Fruit fly (Drosophila melanogaster): ENCODE data around the gene kug.

The kug gene

DNA sequence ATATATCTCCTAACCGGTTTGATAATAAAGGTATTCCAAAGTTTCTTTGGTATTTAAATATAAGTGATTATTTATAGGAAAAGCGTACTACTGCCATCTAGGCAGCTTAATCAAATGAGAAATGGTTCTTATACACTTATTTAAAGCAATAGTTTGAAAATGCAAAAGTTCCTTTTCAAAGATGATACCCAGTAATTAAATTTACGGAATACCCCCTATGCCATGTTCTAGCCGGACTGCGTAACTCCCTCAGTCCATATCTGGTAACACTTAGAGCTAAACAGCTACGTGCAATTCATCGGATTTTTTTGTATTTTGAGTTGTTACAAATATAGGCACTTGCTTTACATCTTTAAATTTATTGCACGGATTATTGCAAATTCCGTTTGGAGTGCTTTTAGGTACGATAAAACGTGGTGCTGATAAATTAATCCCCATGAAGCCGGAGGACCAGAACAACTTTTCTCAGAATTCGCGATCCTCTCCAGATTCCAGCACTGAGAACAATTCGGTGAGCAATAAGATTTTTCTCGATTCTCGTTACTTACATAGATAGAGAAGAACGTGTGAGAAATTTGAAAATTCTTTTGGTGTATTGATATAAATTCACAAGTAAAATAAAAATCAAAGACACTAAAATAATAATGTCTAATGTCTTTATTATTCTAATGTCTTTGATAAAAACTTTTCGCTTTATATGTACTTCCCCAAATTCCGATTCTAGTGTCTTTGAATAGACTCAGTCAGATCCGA, 2.4 kb upstream of the kug start, which contains the start of gene CG7668 (continued):
- TF ChIP-seq CrebA (GFP tag; optimal IDR thresholded peaks at IDR 0.05; ENCODE audit: borderline replicate concordance) = peak; percentile 63
- TF ChIP-seq Hr78 (GFP tag; optimal IDR thresholded peaks at IDR 0.05) = no peak
- TF ChIP-seq h (GFP tag; optimal IDR thresholded peaks at IDR 0.05) = peak; percentile 93
- TF ChIP-seq psq (GFP tag; optimal IDR thresholded peaks at IDR 0.05) = peak; percentile 81
- peak; percentile 40 for TF ChIP-seq Rel (GFP tag; optimal IDR thresholded peaks at IDR 0.05)
- peak; percentile 80 for TF ChIP-seq Rel (tag; optimal IDR thresholded peaks at IDR 0.05)
- peak; percentile 95 for TF ChIP-seq HLH106 (tag; optimal IDR thresholded peaks at IDR 0.05)
- peak; percentile 65 for TF ChIP-seq CG32264 (GFP tag; optimal IDR thresholded peaks at IDR 0.05)
- peak; percentile 88 for TF ChIP-seq ey (GFP tag; optimal IDR thresholded peaks at IDR 0.05)

DNA sequence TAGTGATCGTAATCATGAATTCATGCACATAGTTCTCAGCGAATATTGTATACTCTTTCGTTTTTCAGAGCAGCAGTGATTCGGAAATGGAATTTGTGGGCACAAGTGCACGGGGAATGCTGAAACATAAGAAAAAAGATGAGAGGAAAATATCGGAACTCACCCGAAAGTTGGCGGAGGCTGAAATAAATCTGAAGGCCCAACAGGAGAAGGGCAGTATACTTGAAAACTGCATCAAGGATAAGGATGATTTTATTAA, 1.9 kb upstream of the kug start:
- TF ChIP-seq Hr78 (GFP tag; optimal IDR thresholded peaks at IDR 0.05) = no peak
- no peak for TF ChIP-seq HLH106 (tag; optimal IDR thresholded peaks at IDR 0.05)
- TF ChIP-seq brk (GFP tag; optimal IDR thresholded peaks at IDR 0.05) = no peak
- no peak for TF ChIP-seq h (GFP tag; optimal IDR thresholded peaks at IDR 0.05)
- no peak for TF ChIP-seq rgr (GFP tag; optimal IDR thresholded peaks at IDR 0.05)
- no peak for TF ChIP-seq sv (GFP tag; optimal IDR thresholded peaks at IDR 0.05)
- TF ChIP-seq lola (GFP tag; optimal IDR thresholded peaks at IDR 0.05) = no peak
- TF ChIP-seq sage (GFP tag; optimal IDR thresholded peaks at IDR 0.05) = no peak
- TF ChIP-seq CG9705 (GFP tag; optimal IDR thresholded peaks at IDR 0.05) = no peak
- no peak for TF ChIP-seq woc (GFP tag; optimal IDR thresholded peaks at IDR 0.05)
- no peak for TF ChIP-seq Mio (GFP tag; optimal IDR thresholded peaks at IDR 0.05)
- no peak for TF ChIP-seq ey (GFP tag; optimal IDR thresholded peaks at IDR 0.05)
- TF ChIP-seq Myc (optimal IDR thresholded peaks at IDR 0.05) = no peak
- no peak for TF ChIP-seq Sp1 (GFP tag; optimal IDR thresholded peaks at IDR 0.05)
- no peak for TF ChIP-seq Jra (GFP tag; optimal IDR thresholded peaks at IDR 0.05)
- TF ChIP-seq Hr83 (GFP tag; optimal IDR thresholded peaks at IDR 0.05; ENCODE audit: poor library complexity, severe bottlenecking) = no peak
- no peak for TF ChIP-seq dsf (GFP tag; optimal IDR thresholded peaks at IDR 0.05; ENCODE audit: borderline replicate concordance)
- TF ChIP-seq dmrt93B (GFP tag; optimal IDR thresholded peaks at IDR 0.05) = no peak
- TF ChIP-seq dl (GFP tag; optimal IDR thresholded peaks at IDR 0.05; ENCODE audit: insufficient read depth in 1 of 2, partially characterized antibody in 2 of 2) = no peak
- no peak for TF ChIP-seq Vsx2 (GFP tag; optimal IDR thresholded peaks at IDR 0.05; ENCODE audit: partially characterized antibody)

DNA sequence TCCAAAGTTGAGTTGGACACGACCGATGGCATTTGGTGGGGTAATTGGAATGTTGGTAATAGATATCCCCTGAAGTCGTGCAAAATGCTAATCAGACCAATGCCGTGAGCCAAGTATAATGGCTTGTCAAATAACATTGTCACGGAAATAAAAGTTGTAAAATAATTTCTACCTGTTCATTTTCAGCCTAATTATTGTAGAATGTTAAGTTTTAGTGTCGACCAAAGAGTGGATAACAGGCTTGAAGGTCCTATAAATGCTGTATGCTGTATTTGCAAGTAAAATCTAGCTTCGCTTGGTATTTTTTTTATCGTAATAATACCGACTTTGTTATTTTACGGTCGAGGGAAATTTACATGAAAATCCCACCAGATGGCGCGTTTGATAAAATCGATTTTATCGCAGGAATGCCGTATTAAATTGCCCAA, 645 bp upstream of the kug start:
- TF ChIP-seq Dfd (GFP tag; optimal IDR thresholded peaks at IDR 0.05) (no peak), OdsH (GFP tag; optimal IDR thresholded peaks at IDR 0.05) (no peak), Vsx2 (GFP tag; optimal IDR thresholded peaks at IDR 0.05; ENCODE audit: partially characterized antibody) (peak; percentile 79), tai (GFP tag; optimal IDR thresholded peaks at IDR 0.05) (no peak), Myc (optimal IDR thresholded peaks at IDR 0.05) (peak; percentile 64), fru (GFP tag; optimal IDR thresholded peaks at IDR 0.05) (no peak), Hr83 (GFP tag; optimal IDR thresholded peaks at IDR 0.05; ENCODE audit: poor library complexity, severe bottlenecking) (peak; percentile 0), sage (GFP tag; optimal IDR thresholded peaks at IDR 0.05) (peak; percentile 31)

DNA sequence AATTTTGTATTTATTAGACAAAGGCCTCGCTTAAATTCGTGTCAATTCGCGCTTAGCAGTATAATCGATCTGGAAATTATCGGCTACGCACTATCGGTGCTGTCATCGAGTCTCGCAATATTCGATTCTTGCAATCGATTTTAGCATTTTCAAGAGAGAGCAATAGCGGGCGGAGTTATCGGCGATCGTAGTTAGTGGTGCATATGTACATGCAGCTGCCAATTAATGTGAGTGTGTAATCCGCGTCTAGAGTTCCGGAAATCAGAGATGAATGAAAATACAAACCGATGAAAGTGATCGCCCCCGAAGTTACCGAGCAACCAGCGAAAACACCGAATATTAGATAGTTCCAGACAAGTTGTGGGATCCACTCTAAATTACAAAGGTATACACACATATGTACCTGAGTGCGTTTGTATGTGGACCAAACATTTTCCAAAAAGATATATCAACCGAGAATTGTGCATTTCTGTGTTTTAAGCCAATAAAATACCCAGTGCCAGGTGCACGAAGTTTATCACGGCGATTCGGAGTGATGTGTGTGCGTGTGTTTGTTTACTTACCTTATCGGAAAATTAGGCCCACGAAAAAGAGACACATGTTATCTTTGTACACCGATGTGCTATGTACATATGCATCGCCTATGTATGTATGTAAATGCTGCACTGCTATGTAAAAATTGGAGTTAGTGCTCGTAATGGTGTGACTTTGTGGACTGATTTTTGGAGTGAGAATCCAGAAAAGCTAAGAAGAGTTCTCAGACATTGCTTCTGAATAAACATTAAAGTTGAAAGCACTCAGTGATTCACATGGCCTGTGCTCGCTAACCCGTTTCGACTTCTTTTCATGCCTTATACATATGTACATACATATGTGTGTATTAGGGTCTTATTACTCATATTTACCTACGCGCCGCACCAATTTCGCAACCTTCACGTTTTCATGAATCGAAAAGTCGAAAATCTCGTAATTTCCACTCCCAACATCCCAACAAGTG, 1.5 kb downstream of the kug start:
- TF ChIP-seq Rel (GFP tag; optimal IDR thresholded peaks at IDR 0.05) (no peak), Rel (tag; optimal IDR thresholded peaks at IDR 0.05) (peak; percentile 77), lola (GFP tag; optimal IDR thresholded peaks at IDR 0.05) (no peak), tai (GFP tag; optimal IDR thresholded peaks at IDR 0.05) (peak; percentile 34), Myc (optimal IDR thresholded peaks at IDR 0.05) (no peak)

DNA sequence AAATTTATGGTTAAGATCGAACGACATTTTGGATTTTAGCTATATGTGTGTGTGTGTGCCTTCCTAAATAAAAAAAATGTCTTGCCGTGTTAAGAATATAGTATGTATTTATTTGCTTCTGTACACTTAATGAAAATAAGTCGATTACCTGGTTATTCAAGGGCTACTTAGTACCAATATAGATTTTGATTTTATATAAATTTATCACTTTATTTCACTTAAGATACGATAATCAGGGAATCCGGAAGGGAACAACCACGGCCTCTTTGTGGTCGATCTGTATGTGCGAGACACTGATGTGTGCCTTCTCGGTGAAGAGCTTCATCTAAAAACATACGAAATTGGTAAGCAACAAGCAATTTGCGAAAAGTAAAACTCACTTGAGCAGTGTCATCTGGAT, 22.6 kb downstream of the kug start, which contains the start of gene CG14183:
Gene CG14183, minus strand, starts transcription at position 101 of the 400 bp plus-strand sequence.
- TF ChIP-seq foxo (GFP tag; optimal IDR thresholded peaks at IDR 0.05) = no peak
- no peak for TF ChIP-seq brk (GFP tag; optimal IDR thresholded peaks at IDR 0.05)
- no peak for TF ChIP-seq Mio (GFP tag; optimal IDR thresholded peaks at IDR 0.05)
- TF ChIP-seq rgr (GFP tag; optimal IDR thresholded peaks at IDR 0.05) = no peak
- no peak for TF ChIP-seq Sp1 (GFP tag; optimal IDR thresholded peaks at IDR 0.05)
- no peak for TF ChIP-seq Vsx2 (GFP tag; optimal IDR thresholded peaks at IDR 0.05; ENCODE audit: partially characterized antibody)
- no peak for TF ChIP-seq GATAd (GFP tag; optimal IDR thresholded peaks at IDR 0.05)
